Worm (Caenorhabditis elegans) whole organism, L4/young adult: ENCODE data around the gene W09G12.10.
"Not testable (repeated sequence)": the region's sequence is repeated elsewhere in the genome, so short reads cannot be mapped to it uniquely, and the experiment has no call there.

Experiments used
- W03F9.2 ChIP-seq: fragments of 150-350 bp; optimal IDR thresholded peaks from 2 replicates; lab custom pipeline; 2014; ENCODE audit warnings: missing biosample characterization, missing genetic modification characterization
- dao-5 ChIP-seq: sonication (generic microtip); optimal IDR thresholded peaks from 2 replicates; lab custom pipeline; 2016; ENCODE audit warnings: missing genotype, missing genetic modification characterization, moderate library complexity, missing compliant biosample characterization
- him-1 ChIP-seq: sonication (generic microtip); optimal IDR thresholded peaks from 2 replicates; lab custom pipeline; 2016; ENCODE audit warnings: missing genotype, missing genetic modification reagents, missing genetic modification characterization, missing compliant biosample characterization

Gene W09G12.10

DNA sequence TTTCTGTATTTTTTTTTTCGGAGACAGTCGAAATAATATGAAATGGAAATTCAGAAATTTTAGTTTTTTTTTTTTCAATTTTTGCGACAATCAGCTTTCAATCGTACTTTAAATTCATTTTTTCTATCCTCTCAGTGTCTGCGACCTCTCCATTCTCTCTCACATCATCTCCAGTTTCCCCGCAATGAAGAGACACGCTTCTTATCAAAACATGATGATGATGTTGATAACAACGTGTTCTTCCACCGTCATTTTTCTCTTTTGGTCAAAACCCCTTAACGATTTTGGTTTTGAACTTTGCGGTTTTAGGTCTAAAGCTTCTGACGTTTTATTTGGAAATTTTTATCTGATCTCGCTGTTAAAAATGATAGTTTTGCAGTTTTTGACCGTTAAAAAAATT is 11.8 kb downstream of the W09G12.10 start:
- TF ChIP-seq dao-5: no peak
- TF ChIP-seq W03F9.2 (tag; lab: Kevin White, UChicago): no peak
- no peak for TF ChIP-seq him-1 (tag; lab: Kevin White, UChicago)

DNA sequence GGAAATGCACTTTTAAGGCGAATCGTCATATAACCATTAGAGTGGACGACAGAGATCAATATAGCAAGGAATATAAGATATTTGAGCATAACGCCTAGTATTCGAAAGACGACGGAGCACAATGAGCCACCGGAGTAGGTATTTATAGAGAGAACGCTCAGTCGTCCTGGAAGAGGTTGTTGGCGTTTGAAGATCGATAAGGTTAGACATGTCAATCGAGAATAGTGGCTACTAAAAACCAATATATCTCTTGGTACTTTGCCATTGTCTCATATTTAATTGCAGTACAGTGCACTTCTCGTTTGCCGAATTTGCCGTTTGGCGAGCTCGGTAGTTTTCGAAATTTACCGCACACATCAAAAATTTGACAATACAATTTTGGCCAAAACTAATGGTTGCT is 13.1 kb downstream of the W09G12.10 start, which contains the start of gene dsl-1:
TSS of gene dsl-1 (minus strand) at position 101 of the 400 bp plus-strand sequence.
- TF ChIP-seq W03F9.2 (tag; lab: Kevin White, UChicago) (no peak), him-1 (tag; lab: Kevin White, UChicago) (no peak), dao-5 (no peak)

DNA sequence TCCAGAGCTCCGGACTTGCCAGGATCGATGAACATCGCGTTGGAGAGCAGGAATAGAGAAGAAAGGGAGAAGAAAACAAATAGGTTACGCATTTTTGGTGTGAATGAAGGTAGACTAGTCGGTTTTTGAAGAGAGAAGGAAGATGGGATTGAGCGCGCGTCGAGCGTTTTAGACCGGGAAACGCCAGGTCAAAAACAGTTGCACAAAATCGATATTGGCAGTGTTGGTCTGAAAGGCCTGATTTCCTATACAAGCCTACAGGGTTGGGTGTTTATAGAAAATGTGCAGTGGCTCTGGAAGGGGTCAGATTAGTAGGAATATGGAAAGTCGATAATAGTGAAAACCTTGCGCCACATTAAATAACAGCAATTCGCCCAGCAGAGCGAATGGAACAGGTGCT is 16.2 kb downstream of the W09G12.10 start, which contains the start of gene dsl-2:
TSS of gene dsl-2 (minus strand) at position 101 of the 400 bp plus-strand sequence.
- TF ChIP-seq W03F9.2 (tag; lab: Kevin White, UChicago) (no peak), him-1 (tag; lab: Kevin White, UChicago) (no peak), dao-5 (no peak)

DNA sequence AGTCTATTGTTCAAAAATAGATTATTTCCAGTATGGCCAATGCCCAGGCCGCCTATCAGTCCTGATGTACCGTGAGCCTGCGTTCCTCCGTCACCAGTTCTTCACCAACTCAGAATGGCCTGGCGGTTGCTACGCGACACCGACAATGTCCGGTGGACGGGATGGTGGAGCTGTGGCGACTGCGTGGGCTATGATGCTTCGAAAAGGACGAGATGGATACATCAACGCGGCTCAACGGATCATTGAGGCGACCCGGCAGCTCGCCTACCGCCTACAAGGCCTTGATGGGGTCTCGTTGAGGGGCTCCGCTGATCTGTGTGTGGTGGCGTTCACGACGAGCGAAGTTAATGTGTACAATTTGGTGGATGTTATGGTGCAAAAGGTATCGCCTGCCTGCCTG is 21.6 kb downstream of the W09G12.10 start:
- TF ChIP-seq W03F9.2 (tag; lab: Kevin White, UChicago) (no peak), dao-5 (no peak), him-1 (tag; lab: Kevin White, UChicago) (no peak)

DNA sequence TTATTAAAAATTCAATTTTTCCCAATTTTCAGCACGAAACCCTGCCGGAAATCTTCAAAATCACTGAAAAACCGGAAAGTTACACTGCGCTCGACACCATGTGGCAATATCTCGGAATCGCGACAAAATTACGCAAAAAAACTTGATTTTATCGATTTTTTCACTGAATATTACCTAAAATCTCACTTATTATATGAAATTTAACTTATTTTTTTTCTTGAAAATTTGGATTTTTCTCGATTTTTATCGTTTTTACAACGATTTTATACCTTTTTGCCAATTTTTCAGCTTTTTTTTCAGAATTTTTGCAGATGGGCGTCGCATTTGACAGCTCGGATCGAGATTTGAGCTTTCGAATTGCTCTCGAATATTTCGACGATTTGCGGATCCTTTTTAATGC is 28.3 kb downstream of the W09G12.10 start, which contains the start of gene spl-3:
TSS of gene spl-3 (plus strand) at position 301 of the 400 bp plus-strand sequence.
- no peak for TF ChIP-seq dao-5
- no peak for TF ChIP-seq him-1 (tag; lab: Kevin White, UChicago)
- TF ChIP-seq W03F9.2 (tag; lab: Kevin White, UChicago): no peak

DNA sequence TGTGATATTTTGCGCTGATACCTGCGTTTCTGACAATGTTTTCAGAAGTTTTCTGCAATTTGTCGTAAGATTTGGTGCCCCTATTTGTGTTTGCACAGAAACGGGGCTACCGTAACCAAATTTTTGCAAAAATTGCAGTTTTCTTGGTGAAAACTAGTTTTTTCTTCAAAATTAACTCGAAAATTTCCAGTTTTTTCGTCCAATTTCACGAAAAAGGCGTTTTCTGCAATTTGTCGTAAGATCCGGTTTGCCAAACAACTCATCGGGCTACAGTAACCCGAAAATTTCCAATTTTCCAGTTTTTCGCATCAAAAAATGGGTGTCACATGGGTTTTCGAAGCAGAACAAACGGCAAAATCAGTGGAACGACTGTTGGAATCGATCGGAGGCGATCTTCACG is 33.6 kb downstream of the W09G12.10 start, which contains the start of gene mdt-20:
TSS of gene mdt-20 (plus strand) at position 301 of the 400 bp plus-strand sequence.
- not testable (repeated sequence) for TF ChIP-seq dao-5; W03F9.2 (tag; lab: Kevin White, UChicago); him-1 (tag; lab: Kevin White, UChicago)

DNA sequence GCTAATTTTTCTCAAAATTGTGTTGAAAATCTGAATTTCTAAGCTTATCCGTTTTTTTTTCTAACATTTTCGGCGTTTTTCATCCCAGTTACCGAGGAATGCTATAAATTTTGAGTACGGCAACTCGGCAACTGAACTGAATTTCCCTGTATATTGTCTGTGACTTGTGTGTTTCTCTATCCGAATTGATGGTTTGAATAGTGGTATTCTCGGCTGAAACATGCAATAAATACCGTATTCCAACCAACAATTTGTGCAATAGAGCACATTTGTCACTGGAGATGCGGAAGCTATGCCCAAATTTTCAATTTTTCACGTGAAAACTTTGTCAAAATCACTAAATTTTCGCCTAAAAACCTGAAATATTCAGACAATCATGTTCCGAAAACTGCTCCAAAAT is 38.8 kb downstream of the W09G12.10 start, which contains the start of gene rmif-2:
TSS of gene rmif-2 (plus strand) at position 301 of the 400 bp plus-strand sequence.
- TF ChIP-seq dao-5; W03F9.2 (tag; lab: Kevin White, UChicago); him-1 (tag; lab: Kevin White, UChicago): not testable (repeated sequence)

DNA sequence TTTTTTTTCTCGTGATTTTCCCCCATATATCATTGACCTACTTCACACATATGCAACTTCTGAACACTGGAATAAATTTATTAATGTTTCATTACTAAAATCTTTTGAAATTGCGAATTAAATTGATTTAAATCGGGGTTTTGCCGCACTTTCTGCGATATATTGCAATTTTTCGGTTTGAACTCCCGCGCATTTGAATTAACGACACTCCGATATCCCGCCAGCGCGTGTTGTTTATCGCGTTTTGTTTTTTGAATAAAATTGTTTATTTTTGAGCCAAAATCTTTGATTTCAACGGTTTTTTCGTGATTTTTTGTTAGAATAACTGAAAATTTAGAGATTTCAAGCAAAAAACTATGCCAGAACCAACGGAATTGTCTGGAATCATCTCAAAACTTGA is 43.4 kb downstream of the W09G12.10 start, which contains the start of gene Y104H12D.2:
TSS of gene Y104H12D.2 (plus strand) at position 340 of the 400 bp plus-strand sequence.
- TF ChIP-seq dao-5: no peak
- no peak for TF ChIP-seq W03F9.2 (tag; lab: Kevin White, UChicago)
- TF ChIP-seq him-1 (tag; lab: Kevin White, UChicago): no peak

DNA sequence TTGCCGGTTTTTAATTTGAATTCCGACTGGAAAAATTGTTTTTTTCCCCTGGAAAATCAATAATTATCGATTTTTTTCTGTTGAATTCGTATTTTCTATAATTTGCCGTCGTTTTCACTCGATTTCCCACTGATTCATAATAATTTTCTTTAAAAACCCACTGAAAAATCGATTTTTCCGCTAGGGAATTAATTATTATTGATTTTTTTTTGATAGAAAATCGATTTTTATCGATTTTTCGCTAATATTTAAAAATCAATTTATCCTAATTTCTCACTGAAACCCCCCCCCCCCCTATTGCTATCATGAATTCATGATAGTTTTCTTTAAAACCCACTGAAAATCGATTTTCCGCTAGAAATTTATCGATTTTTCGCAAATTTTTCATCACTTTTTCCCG is 44.5 kb downstream of the W09G12.10 start:
- TF ChIP-seq W03F9.2 (tag; lab: Kevin White, UChicago): no peak
- TF ChIP-seq him-1 (tag; lab: Kevin White, UChicago): no peak
- no peak for TF ChIP-seq dao-5

DNA sequence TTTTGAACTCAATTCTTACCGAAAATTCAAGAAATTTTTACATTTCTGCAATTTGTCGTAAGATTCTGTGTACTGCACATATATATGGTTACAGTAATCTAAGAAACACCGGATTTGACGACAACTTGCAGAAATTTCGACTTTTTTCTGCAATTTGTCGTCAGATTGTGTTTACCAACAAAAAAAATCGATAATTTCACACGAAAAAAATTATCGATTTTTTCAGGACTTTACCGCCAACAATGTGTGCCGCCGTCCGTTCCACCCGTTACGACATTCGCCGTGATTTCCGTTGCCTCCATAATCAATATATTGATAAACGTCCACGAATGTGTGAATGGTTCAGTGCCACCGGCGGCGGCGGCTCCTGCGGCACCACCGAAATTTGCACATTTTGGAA is 46.7 kb downstream of the W09G12.10 start:
- no peak for TF ChIP-seq dao-5
- no peak for TF ChIP-seq W03F9.2 (tag; lab: Kevin White, UChicago)
- no peak for TF ChIP-seq him-1 (tag; lab: Kevin White, UChicago)

DNA sequence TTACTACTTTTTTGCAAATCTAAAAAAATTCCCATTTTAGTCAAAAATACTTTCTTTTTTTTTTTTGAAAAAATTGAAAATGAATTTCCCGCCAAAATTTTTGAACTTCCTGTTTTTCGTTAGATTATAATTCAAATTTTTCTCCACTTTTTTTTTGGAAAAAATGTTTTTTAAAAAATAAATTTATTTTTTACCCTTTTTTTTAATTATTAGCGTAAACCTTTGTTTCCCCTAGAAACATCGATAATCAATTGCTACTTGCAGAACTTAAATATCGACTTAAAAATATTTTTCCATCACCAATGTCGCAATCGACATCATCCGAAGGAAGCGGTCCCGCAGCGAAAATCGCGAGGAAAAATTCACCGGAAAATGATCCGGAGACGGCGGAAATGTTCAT is 50.7 kb downstream of the W09G12.10 start, which contains the start of gene cec-2:
TSS of gene cec-2 (plus strand) at position 301 of the 400 bp plus-strand sequence.
- TF ChIP-seq W03F9.2 (tag; lab: Kevin White, UChicago) (no peak), him-1 (tag; lab: Kevin White, UChicago) (no peak), dao-5 (no peak)
